Worm (Caenorhabditis elegans) whole organism, young adult: ENCODE data around the gene C31H1.2.

Experiments
- B0261.1 ChIP-seq: sonication (generic microtip); optimal IDR thresholded peaks from 2 replicates; lab custom pipeline; 2016; ENCODE audit warnings: mild to moderate bottlenecking, missing genetic modification characterization, moderate library complexity, missing compliant biosample characterization
- D2030.7 ChIP-seq: fragments of 200-800 bp; sonication (Bioruptor generic); IDR thresholded peaks from 2 replicates; pipeline ENCODE4 v1.3.6; 2022; ENCODE audit warnings: missing genetic modification reagents, missing genetic modification characterization, missing compliant biosample characterization
- F10E7.11 ChIP-seq: sonication (generic microtip); optimal IDR thresholded peaks from 2 replicates; lab custom pipeline; 2017; ENCODE audit warnings: mild to moderate bottlenecking, missing genetic modification characterization, moderate library complexity, missing compliant biosample characterization
- F23B12.7 ChIP-seq: sonication (generic microtip); optimal IDR thresholded peaks from 2 replicates; lab custom pipeline; 2017; ENCODE audit warnings: missing genetic modification characterization, mild to moderate bottlenecking, missing compliant biosample characterization, antibody characterized with exemption, moderate library complexity; ENCODE audit not compliant: insufficient read depth
- F33H1.4 ChIP-seq: fragments of 200-800 bp; sonication (Bioruptor generic); IDR thresholded peaks from 2 replicates; pipeline ENCODE4 v1.3.6; 2022; ENCODE audit warnings: missing genetic modification reagents, missing genetic modification characterization, missing compliant biosample characterization
- F37B4.10 ChIP-seq: fragments of 200-800 bp; sonication (Bioruptor generic); IDR thresholded peaks from 2 replicates; pipeline ENCODE4 v1.3.6; 2022; ENCODE audit warnings: missing genetic modification characterization, missing compliant biosample characterization
- F52B5.7 ChIP-seq: sonication (generic microtip); optimal IDR thresholded peaks from 2 replicates; lab custom pipeline; 2016; ENCODE audit warnings: mild to moderate bottlenecking, missing genetic modification characterization, missing compliant biosample characterization
- F57C9.4 ChIP-seq: sonication (generic microtip); optimal IDR thresholded peaks from 2 replicates; lab custom pipeline; 2017; ENCODE audit warnings: mild to moderate bottlenecking, missing genetic modification characterization, missing compliant biosample characterization
- K11D2.4 ChIP-seq: fragments of 200-800 bp; sonication (Bioruptor generic); IDR thresholded peaks from 2 replicates; pipeline ENCODE4 v1.3.6; 2022; ENCODE audit warnings: missing genetic modification reagents, missing genetic modification characterization, missing compliant biosample characterization
- Y79H2A.3 ChIP-seq: fragments of 200-800 bp; sonication (Bioruptor generic); conservative IDR thresholded peaks from 2 replicates; pipeline ENCODE4 v1.3.6; 2022; ENCODE audit warnings: missing genetic modification reagents, missing genetic modification characterization, missing compliant biosample characterization
- ZK185.1 ChIP-seq: sonication (generic microtip); optimal IDR thresholded peaks from 2 replicates; lab custom pipeline; 2016; ENCODE audit warnings: mild to moderate bottlenecking, missing genetic modification characterization, missing compliant biosample characterization; ENCODE audit not compliant: poor library complexity, severe bottlenecking
- ama-1 ChIP-seq, 3 experiments: fragments of 150-350 bp in 1 of 3; sonication (generic microtip) in 2 of 3; optimal IDR thresholded peaks; 2 replicates each; lab custom pipeline; 2014 to 2018; ENCODE audit warnings: missing biosample characterization in 2 of 3, missing genetic modification characterization in 2 of 3, missing genetic modification reagents in 2 of 3
- atf-7 ChIP-seq: sonication (generic microtip); optimal IDR thresholded peaks from 2 replicates; lab custom pipeline; 2017; ENCODE audit warnings: mild to moderate bottlenecking, missing genetic modification characterization, missing compliant biosample characterization
- attf-5 ChIP-seq: fragments of 200-800 bp; sonication (Bioruptor generic); optimal IDR thresholded peaks from 2 replicates; lab custom pipeline; 2018; ENCODE audit warnings: mild to moderate bottlenecking, missing genetic modification characterization, missing compliant biosample characterization
- attf-6 ChIP-seq: fragments of 200-800 bp; sonication (Bioruptor generic); IDR thresholded peaks from 2 replicates; pipeline ENCODE4 v1.3.6; 2022; ENCODE audit warnings: missing genetic modification reagents, missing genetic modification characterization, missing compliant biosample characterization
- bed-1 ChIP-seq: fragments of 200-800 bp; sonication (Bioruptor generic); IDR thresholded peaks from 2 replicates; pipeline ENCODE4 v1.3.6; 2022; ENCODE audit warnings: missing genetic modification reagents, missing genetic modification characterization, missing compliant biosample characterization
- bed-2 ChIP-seq: fragments of 200-800 bp; sonication (Bioruptor generic); IDR thresholded peaks from 2 replicates; pipeline ENCODE4 v1.3.6; 2022; ENCODE audit warnings: missing genetic modification reagents, missing genetic modification characterization, missing compliant biosample characterization
- ceh-100 ChIP-seq: fragments of 200-800 bp; sonication (Bioruptor generic); IDR thresholded peaks from 2 replicates; pipeline ENCODE4 v1.3.6; 2022; ENCODE audit warnings: missing genetic modification reagents, missing genetic modification characterization, missing compliant biosample characterization
- ceh-58 ChIP-seq: fragments of 200-800 bp; sonication (Bioruptor generic); IDR thresholded peaks from 2 replicates; pipeline ENCODE4 v1.3.6; 2022; ENCODE audit warnings: missing genetic modification characterization, missing compliant biosample characterization
- ceh-91 ChIP-seq: fragments of 200-800 bp; sonication (Bioruptor generic); IDR thresholded peaks from 2 replicates; pipeline ENCODE4 v1.3.6; 2022; ENCODE audit warnings: missing genetic modification reagents, missing genetic modification characterization, missing compliant biosample characterization
- die-1 ChIP-seq: sonication (generic microtip); optimal IDR thresholded peaks from 2 replicates; lab custom pipeline; 2016; ENCODE audit warnings: missing genotype, mild to moderate bottlenecking, missing genetic modification characterization, missing compliant biosample characterization
- dpl-1 ChIP-seq: fragments of 150-350 bp; optimal IDR thresholded peaks from 2 replicates; lab custom pipeline; 2014; ENCODE audit warnings: missing biosample characterization, missing genetic modification reagents, missing genetic modification characterization
- ets-4 ChIP-seq: fragments of 200-800 bp; sonication (Bioruptor generic); optimal IDR thresholded peaks from 2 replicates; lab custom pipeline; 2018; ENCODE audit warnings: mild to moderate bottlenecking, missing genetic modification characterization, missing compliant biosample characterization
- fkh-3 ChIP-seq: sonication (generic microtip); optimal IDR thresholded peaks from 2 replicates; lab custom pipeline; 2016; ENCODE audit warnings: mild to moderate bottlenecking, missing genetic modification characterization, missing compliant biosample characterization
- gei-17 ChIP-seq: fragments of 200-800 bp; sonication (Bioruptor generic); optimal IDR thresholded peaks from 2 replicates; lab custom pipeline; 2018; ENCODE audit warnings: mild to moderate bottlenecking, missing genetic modification characterization, missing compliant biosample characterization
- hlh-26 ChIP-seq: fragments of 200-800 bp; sonication (Bioruptor generic); conservative IDR thresholded peaks from 2 replicates; pipeline ENCODE4 v1.3.6; 2022; ENCODE audit warnings: missing genetic modification reagents, missing genetic modification characterization, missing compliant biosample characterization
- hrde-1 ChIP-seq: sonication (generic microtip); optimal IDR thresholded peaks from 2 replicates; lab custom pipeline; 2016; ENCODE audit warnings: missing genetic modification characterization, mild to moderate bottlenecking, missing compliant biosample characterization, moderate library complexity, missing genotype, missing genetic modification reagents, borderline replicate concordance
- hsf-1 ChIP-seq: fragments of 200-800 bp; sonication (Bioruptor generic); IDR thresholded peaks from 2 replicates; pipeline ENCODE4 v1.3.6; 2022; ENCODE audit warnings: missing genetic modification reagents, missing genetic modification characterization, missing compliant biosample characterization
- let-526 ChIP-seq: fragments of 200-800 bp; sonication (Bioruptor generic); IDR thresholded peaks from 2 replicates; pipeline ENCODE4 v1.3.6; 2022; ENCODE audit warnings: missing genetic modification reagents, missing genetic modification characterization, missing compliant biosample characterization
- lsy-27 ChIP-seq: sonication (generic microtip); optimal IDR thresholded peaks from 2 replicates; lab custom pipeline; 2017; ENCODE audit warnings: missing genetic modification characterization, mild to moderate bottlenecking, missing compliant biosample characterization, antibody characterized with exemption, missing genotype, borderline replicate concordance; ENCODE audit not compliant: insufficient read depth
- madf-6 ChIP-seq: fragments of 200-800 bp; sonication (Bioruptor generic); IDR thresholded peaks from 2 replicates; pipeline ENCODE4 v1.3.6; 2022; ENCODE audit warnings: missing genetic modification reagents, missing genetic modification characterization, missing compliant biosample characterization
- mes-4 ChIP-seq: sonication (generic microtip); optimal IDR thresholded peaks from 2 replicates; lab custom pipeline; 2016; ENCODE audit warnings: missing genotype, missing genetic modification characterization, missing compliant biosample characterization
- mxl-1 ChIP-seq: sonication (generic microtip); optimal IDR thresholded peaks from 2 replicates; lab custom pipeline; 2016; ENCODE audit warnings: missing genetic modification characterization, missing compliant biosample characterization
- nfyb-1 ChIP-seq: fragments of 200-800 bp; sonication (Bioruptor generic); IDR thresholded peaks from 2 replicates; pipeline ENCODE4 v1.3.6; 2022; ENCODE audit warnings: missing genetic modification reagents, missing genetic modification characterization, missing compliant biosample characterization
- nhr-179 ChIP-seq: sonication (generic microtip); optimal IDR thresholded peaks from 2 replicates; lab custom pipeline; 2016; ENCODE audit warnings: mild to moderate bottlenecking, missing genetic modification characterization, missing compliant biosample characterization
- nhr-27 ChIP-seq: fragments of 200-800 bp; sonication (Bioruptor generic); optimal IDR thresholded peaks from 2 replicates; lab custom pipeline; 2018; ENCODE audit warnings: mild to moderate bottlenecking, missing genetic modification characterization, moderate library complexity, missing compliant biosample characterization
- rec-8 ChIP-seq, 2 experiments: sonication (generic microtip); optimal IDR thresholded peaks; 2 replicates each; lab custom pipeline; 2016; ENCODE audit warnings: mild to moderate bottlenecking in 2 of 2, missing genetic modification characterization in 2 of 2, missing genetic modification reagents in 2 of 2, missing genotype in 2 of 2, missing biosample characterization in 1 of 2, missing compliant biosample characterization in 1 of 2, moderate library complexity in 1 of 2
- repo-1 ChIP-seq: sonication (generic microtip); optimal IDR thresholded peaks from 2 replicates; lab custom pipeline; 2017; ENCODE audit warnings: mild to moderate bottlenecking, missing genetic modification characterization, missing compliant biosample characterization
- sea-2 ChIP-seq: fragments of 200-800 bp; sonication (Bioruptor generic); IDR thresholded peaks from 2 replicates; pipeline ENCODE4 v1.3.6; 2022; ENCODE audit warnings: missing genetic modification characterization, missing compliant biosample characterization
- snpc-1.1 ChIP-seq: sonication (generic microtip); optimal IDR thresholded peaks from 2 replicates; lab custom pipeline; 2017; ENCODE audit warnings: missing genetic modification characterization, mild to moderate bottlenecking, missing compliant biosample characterization, antibody characterized with exemption, moderate library complexity, missing genotype, missing genetic modification reagents; ENCODE audit not compliant: insufficient read depth
- snpc-4 ChIP-seq, 5 experiments: fragments of 150-350 bp in 1 of 5; sonication (generic microtip) in 4 of 5; optimal IDR thresholded peaks; 2 replicates each; lab custom pipeline; 2014 to 2018; ENCODE audit warnings: missing genetic modification characterization in 5 of 5, missing biosample characterization in 3 of 5, antibody characterized with exemption in 2 of 5, mild to moderate bottlenecking in 2 of 5, missing compliant biosample characterization in 2 of 5, missing genotype in 2 of 5, moderate library complexity in 2 of 5, missing genetic modification reagents in 1 of 5
- sptf-2 ChIP-seq: fragments of 200-800 bp; sonication (Bioruptor generic); optimal IDR thresholded peaks from 2 replicates; lab custom pipeline; 2018; ENCODE audit warnings: mild to moderate bottlenecking, missing genetic modification characterization, missing compliant biosample characterization
- xnd-1 ChIP-seq: sonication (generic microtip); optimal IDR thresholded peaks from 2 replicates; lab custom pipeline; 2016; ENCODE audit warnings: missing genotype, missing genetic modification reagents, missing genetic modification characterization, missing compliant biosample characterization
- ztf-22 ChIP-seq: fragments of 200-800 bp; sonication (Bioruptor generic); optimal IDR thresholded peaks from 2 replicates; lab custom pipeline; 2018; ENCODE audit warnings: mild to moderate bottlenecking, missing genetic modification characterization, moderate library complexity, missing compliant biosample characterization

Gene C31H1.2

DNA sequence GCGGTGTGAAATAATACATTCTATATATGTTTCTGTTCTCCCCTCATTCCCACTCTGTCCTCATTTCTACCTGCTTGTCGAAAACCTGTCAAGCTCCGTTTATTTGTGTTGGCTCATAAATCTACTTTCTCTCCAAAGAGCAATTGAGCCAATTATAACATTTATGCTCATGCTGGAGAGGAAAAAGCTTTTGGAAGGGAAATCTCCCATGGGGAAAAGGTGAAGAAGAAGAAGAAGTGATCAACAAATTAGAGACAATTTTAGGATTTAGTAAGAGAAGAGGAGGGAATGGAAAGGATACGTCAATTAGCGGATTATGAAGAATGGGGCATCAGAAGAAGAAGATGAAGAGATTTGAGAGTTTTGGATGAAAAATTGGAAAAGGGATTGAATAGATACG is 18.6 kb downstream of the C31H1.2 start:
- no peak for TF ChIP-seq snpc-1.1 (tag; lab: Kevin White, UChicago)
- no peak for TF ChIP-seq sptf-2
- no peak for TF ChIP-seq ceh-100
- no peak for TF ChIP-seq lsy-27 (tag; lab: Kevin White, UChicago)
- TF ChIP-seq F37B4.10 (GFP tag; lab: Robert Waterston, UW), result no peak
- TF ChIP-seq hlh-26 (GFP tag; lab: Robert Waterston, UW), result no peak
- no peak for TF ChIP-seq dpl-1
- TF ChIP-seq K11D2.4 (GFP tag; lab: Robert Waterston, UW), result no peak
- TF ChIP-seq repo-1 (tag; lab: Kevin White, UChicago), result no peak
- no peak for TF ChIP-seq ceh-58
- no peak for TF ChIP-seq attf-6

- no peak for TF ChIP-seq die-1 (tag; lab: Kevin White, UChicago)
- TF ChIP-seq repo-1 (tag; lab: Kevin White, UChicago), result no peak
- peak; percentile 71 for TF ChIP-seq hrde-1 (tag; lab: Kevin White, UChicago)
- TF ChIP-seq ets-4 (GFP tag; lab: Kevin White, UChicago), result no peak
- no peak for TF ChIP-seq attf-5
- no peak for TF ChIP-seq bed-1 (GFP tag; lab: Robert Waterston, UW)
- no peak for TF ChIP-seq xnd-1
- no peak for TF ChIP-seq F23B12.7 (tag; lab: Kevin White, UChicago)
- no peak for TF ChIP-seq F10E7.11
- no peak for TF ChIP-seq gei-17 (GFP tag; lab: Kevin White, UChicago)
- TF ChIP-seq F52B5.7 (tag; lab: Kevin White, UChicago), result no peak
- TF ChIP-seq ztf-22 (GFP tag; lab: Kevin White, UChicago), result no peak
- no peak for TF ChIP-seq Y79H2A.3 (GFP tag; lab: Robert Waterston, UW)
- TF ChIP-seq mxl-1 (tag; lab: Kevin White, UChicago), result no peak
- no peak for TF ChIP-seq sea-2 (GFP tag; lab: Robert Waterston, UW)
- TF ChIP-seq ama-1 (optimal IDR thresholded peaks at IDR 0.05; lab: Kevin White, UChicago), result no peak
- no peak for TF ChIP-seq ama-1 (GFP tag; optimal IDR thresholded peaks at IDR 0.05; lab: Kevin White, UChicago)
- no peak for TF ChIP-seq nhr-179 (tag; lab: Kevin White, UChicago)
- no peak for TF ChIP-seq hlh-26 (GFP tag; lab: Robert Waterston, UW)
- TF ChIP-seq B0261.1, result no peak
- no peak for TF ChIP-seq nhr-27 (tag; lab: Kevin White, UChicago)
- TF ChIP-seq let-526 (GFP tag; lab: Robert Waterston, UW), result no peak
- TF ChIP-seq nfyb-1, result no peak
- TF ChIP-seq D2030.7 (GFP tag; lab: Robert Waterston, UW), result no peak
- TF ChIP-seq mes-4 (tag; lab: Kevin White, UChicago), result no peak
- TF ChIP-seq fkh-3 (tag; lab: Kevin White, UChicago), result no peak
- 0 out of 2 replicates have a peak, but pooled peaks have one; percentile 20 for TF ChIP-seq hsf-1 (GFP tag; lab: Robert Waterston, UW)
- TF ChIP-seq bed-2 (GFP tag; lab: Robert Waterston, UW), result no peak
- 0 out of 2 replicates have a peak, but pooled peaks have one; percentile 23 for TF ChIP-seq madf-6
- no peak for TF ChIP-seq F57C9.4 (tag; lab: Kevin White, UChicago)
- TF ChIP-seq atf-7 (tag; lab: Kevin White, UChicago), result no peak
- TF ChIP-seq ZK185.1 (tag; lab: Kevin White, UChicago), result no peak
- TF ChIP-seq snpc-4 (GFP tag; optimal IDR thresholded peaks at IDR 0.05; lab: Kevin White, UChicago), result no peak
- TF ChIP-seq snpc-4 (tag; optimal IDR thresholded peaks at IDR 0.05; lab: Kevin White, UChicago), result peak in 1 of 4 experiments; percentile 77
- no peak for TF ChIP-seq ceh-91 (GFP tag; lab: Robert Waterston, UW)
- no peak for TF ChIP-seq rec-8 (tag; optimal IDR thresholded peaks at IDR 0.05; lab: Kevin White, UChicago)
- no peak for TF ChIP-seq F33H1.4 (GFP tag; lab: Robert Waterston, UW)
Measured at ce11 chrIV:5811079-5811622, 20.1 kb downstream of the C31H1.2 start.
